Fruit fly (Drosophila melanogaster) whole organism, embryonic: Measurements from ENCODE around the gene Hmr.

Experiments used
- Ada2b ChIP-seq: fragments of 200-800 bp; sonication (Bioruptor generic); IDR thresholded peaks from 2 replicates; pipeline ENCODE4 v1.3.6; 2022; ENCODE audit warnings: missing biosample characterization, missing genetic modification characterization
- CG10321 ChIP-seq: fragments of 200-800 bp; sonication (Bioruptor generic); IDR thresholded peaks from 2 replicates; pipeline ENCODE4 v1.3.6; 2022; ENCODE audit warnings: missing biosample characterization, missing genetic modification characterization
- CG11093 ChIP-seq: fragments of 200-800 bp; sonication (Bioruptor generic); IDR thresholded peaks from 3 replicates; pipeline ENCODE4 v1.3.6; 2022; ENCODE audit warnings: missing biosample characterization, missing genetic modification characterization
- CG11456 ChIP-seq: fragments of 200-800 bp; sonication (Bioruptor generic); IDR thresholded peaks from 3 replicates; pipeline ENCODE4 v1.3.6; 2022; ENCODE audit warnings: missing biosample characterization, missing genetic modification characterization
- CG11504 ChIP-seq: fragments of 200-800 bp; sonication (Bioruptor generic); optimal IDR thresholded peaks from 3 replicates; lab custom pipeline; 2019; ENCODE audit warnings: missing biosample characterization, mild to moderate bottlenecking, missing genetic modification characterization, moderate library complexity
- CG14710 ChIP-seq: fragments of 200-800 bp; sonication (Bioruptor generic); optimal IDR thresholded peaks from 3 replicates; lab custom pipeline; 2019; ENCODE audit warnings: missing biosample characterization, mild to moderate bottlenecking, missing genetic modification characterization, moderate library complexity
- CG15514 ChIP-seq: fragments of 200-800 bp; sonication (Bioruptor generic); optimal IDR thresholded peaks from 3 replicates; lab custom pipeline; 2017; ENCODE audit warnings: missing biosample characterization, missing genetic modification characterization, mild to moderate bottlenecking, moderate library complexity, missing genetic modification reagents
- CG17361 ChIP-seq: fragments of 200-800 bp; sonication (Bioruptor generic); IDR thresholded peaks from 3 replicates; pipeline ENCODE4 v1.3.6; 2022; ENCODE audit warnings: missing biosample characterization, missing genetic modification characterization
- CG17802 ChIP-seq: fragments of 200-800 bp; sonication (Bioruptor generic); optimal IDR thresholded peaks from 2 replicates; lab custom pipeline; 2018; ENCODE audit warnings: missing biosample characterization, mild to moderate bottlenecking, missing genetic modification characterization, moderate library complexity
- CG17829 ChIP-seq: fragments of 200-800 bp; optimal IDR thresholded peaks from 2 replicates; lab custom pipeline; 2019; ENCODE audit warnings: missing biosample characterization, mild to moderate bottlenecking, missing genetic modification characterization, moderate library complexity
- CG18619 ChIP-seq: fragments of 200-800 bp; sonication (Bioruptor generic); optimal IDR thresholded peaks from 3 replicates; lab custom pipeline; 2017; ENCODE audit warnings: missing biosample characterization, mild to moderate bottlenecking, missing genetic modification characterization
- CG2875 ChIP-seq: fragments of 200-800 bp; sonication (Bioruptor generic); optimal IDR thresholded peaks from 2 replicates; lab custom pipeline; 2017; ENCODE audit warnings: missing biosample characterization, mild to moderate bottlenecking, missing genetic modification characterization, missing genetic modification reagents
- CG30431 ChIP-seq: fragments of 200-800 bp; sonication (Bioruptor generic); optimal IDR thresholded peaks from 2 replicates; lab custom pipeline; 2017; ENCODE audit warnings: missing biosample characterization, missing genetic modification characterization
- CG31365 ChIP-seq: fragments of 200-800 bp; sonication (Bioruptor generic); optimal IDR thresholded peaks from 2 replicates; lab custom pipeline; 2018; ENCODE audit warnings: missing biosample characterization, mild to moderate bottlenecking, missing genetic modification characterization
- CG34422 ChIP-seq: fragments of 200-800 bp; sonication (Bioruptor generic); IDR thresholded peaks from 3 replicates; pipeline ENCODE4 v1.3.6; 2022; ENCODE audit warnings: missing biosample characterization, missing genetic modification characterization
- CG3847 ChIP-seq: fragments of 200-800 bp; sonication (Bioruptor generic); IDR thresholded peaks from 2 replicates; pipeline ENCODE4 v1.3.6; 2022; ENCODE audit warnings: missing biosample characterization, missing genetic modification characterization
- CG8290 ChIP-seq, 3 experiments: fragments of 200-800 bp; sonication (Bioruptor generic); optimal IDR thresholded peaks; 2 replicates each; lab custom pipeline; 2016 to 2019; ENCODE audit warnings: missing biosample characterization in 3 of 3, missing genetic modification characterization in 3 of 3, mild to moderate bottlenecking in 2 of 3, moderate library complexity in 1 of 3
- CG9437 ChIP-seq: fragments of 200-800 bp; sonication (Bioruptor generic); optimal IDR thresholded peaks from 2 replicates; lab custom pipeline; 2018; ENCODE audit warnings: missing biosample characterization, mild to moderate bottlenecking, missing genetic modification characterization
- Chrac-16 ChIP-seq: fragments of 200-800 bp; sonication (Bioruptor generic); optimal IDR thresholded peaks from 3 replicates; lab custom pipeline; 2016; ENCODE audit warnings: missing biosample characterization, missing genetic modification characterization
- CkIIα-i1 ChIP-seq: fragments of 200-800 bp; sonication (Bioruptor generic); IDR thresholded peaks from 2 replicates; pipeline ENCODE4 v1.3.6; 2022; ENCODE audit warnings: missing biosample characterization, missing genetic modification characterization
- Doc2 ChIP-seq: fragments of 200-800 bp; sonication (Bioruptor generic); IDR thresholded peaks from 2 replicates; pipeline ENCODE4 v1.3.6; 2022; ENCODE audit warnings: missing biosample characterization, missing genetic modification characterization
- Eip74EF ChIP-seq, 2 experiments: fragments of 200-800 bp in 1 of 2; fragments of >200 bp in 1 of 2; sonication (Bioruptor generic) in 1 of 2; optimal IDR thresholded peaks; 2 replicates each; lab custom pipeline; 2017 to 2019; ENCODE audit warnings: missing biosample characterization in 2 of 2, missing genetic modification characterization in 2 of 2, mild to moderate bottlenecking in 1 of 2, moderate library complexity in 1 of 2
- Hey ChIP-seq: fragments of 200-800 bp; sonication (Bioruptor generic); optimal IDR thresholded peaks from 3 replicates; lab custom pipeline; 2018; ENCODE audit warnings: missing biosample characterization, mild to moderate bottlenecking, missing genetic modification characterization
- MBD-R2 ChIP-seq: fragments of 200-800 bp; sonication (Bioruptor generic); IDR thresholded peaks from 2 replicates; pipeline ENCODE4 v1.3.6; 2022; ENCODE audit warnings: missing biosample characterization, missing genetic modification characterization
- Mad ChIP-seq: fragments of 200-800 bp; sonication (Bioruptor generic); optimal IDR thresholded peaks from 2 replicates; lab custom pipeline; 2016; ENCODE audit warnings: missing biosample characterization, missing genetic modification characterization
- Nf-YC ChIP-seq: fragments of 200-800 bp; optimal IDR thresholded peaks from 3 replicates; lab custom pipeline; 2019; ENCODE audit warnings: missing biosample characterization, mild to moderate bottlenecking, missing genetic modification characterization, moderate library complexity
- PHDP ChIP-seq: fragments of 200-800 bp; sonication (Bioruptor generic); optimal IDR thresholded peaks from 3 replicates; lab custom pipeline; 2018; ENCODE audit warnings: missing biosample characterization, mild to moderate bottlenecking, missing genetic modification characterization, moderate library complexity
- Ravus ChIP-seq: fragments of 200-800 bp; sonication (Bioruptor generic); IDR thresholded peaks from 2 replicates; pipeline ENCODE4 v1.3.6; 2022; ENCODE audit warnings: missing biosample characterization, missing genetic modification characterization
- TFAM ChIP-seq: fragments of 200-800 bp; sonication (Bioruptor generic); optimal IDR thresholded peaks from 2 replicates; lab custom pipeline; 2017; ENCODE audit warnings: missing biosample characterization, missing genetic modification characterization, inconsistent platforms
- bsh ChIP-seq, 2 experiments: fragments of 200-800 bp; sonication (Bioruptor generic); optimal IDR thresholded peaks; 2 replicates each; lab custom pipeline; 2017 to 2018; ENCODE audit warnings: mild to moderate bottlenecking in 2 of 2, missing biosample characterization in 2 of 2, missing genetic modification characterization in 2 of 2, moderate library complexity in 1 of 2
- cato ChIP-seq: fragments of 200-800 bp; sonication (Bioruptor generic); optimal IDR thresholded peaks from 2 replicates; lab custom pipeline; 2016; ENCODE audit warnings: missing biosample characterization, missing genetic modification characterization, borderline replicate concordance
- croc ChIP-seq: fragments of 200-800 bp; sonication (Bioruptor generic); conservative IDR thresholded peaks from 3 replicates; pipeline ENCODE4 v1.3.6; 2022; ENCODE audit warnings: missing biosample characterization, missing genetic modification characterization
- crp ChIP-seq, 2 experiments: fragments of 200-800 bp; sonication (Bioruptor generic); optimal IDR thresholded peaks; 2 replicates in 1 of 2; 3 replicates in 1 of 2; lab custom pipeline; 2017; ENCODE audit warnings: missing biosample characterization in 2 of 2, missing genetic modification characterization in 2 of 2, mild to moderate bottlenecking in 1 of 2, moderate library complexity in 1 of 2
- cwo ChIP-seq: fragments of 200-800 bp; sonication (Bioruptor generic); optimal IDR thresholded peaks from 3 replicates; lab custom pipeline; 2017; ENCODE audit warnings: missing biosample characterization, missing genetic modification characterization, mild to moderate bottlenecking, moderate library complexity, missing genetic modification reagents
- dysf ChIP-seq: fragments of 200-800 bp; sonication (Bioruptor generic); IDR thresholded peaks from 3 replicates; pipeline ENCODE4 v1.3.6; 2022; ENCODE audit warnings: missing biosample characterization, missing genetic modification characterization
- en ChIP-seq: fragments of 200-800 bp; sonication (Bioruptor generic); optimal IDR thresholded peaks from 2 replicates; lab custom pipeline; 2016; ENCODE audit warnings: missing biosample characterization, missing genetic modification characterization
- exex ChIP-seq: fragments of 200-800 bp; sonication (Bioruptor generic); optimal IDR thresholded peaks from 4 replicates; lab custom pipeline; 2018; ENCODE audit warnings: missing biosample characterization, mild to moderate bottlenecking, missing genetic modification characterization, moderate library complexity
- hbn ChIP-seq: fragments of 200-800 bp; sonication (Bioruptor generic); IDR thresholded peaks from 2 replicates; pipeline ENCODE4 v1.3.6; 2022; ENCODE audit warnings: missing biosample characterization, missing genetic modification characterization; ENCODE audit not compliant: partially characterized antibody
- mld ChIP-seq: fragments of 200-800 bp; sonication (Bioruptor generic); IDR thresholded peaks from 3 replicates; pipeline ENCODE4 v1.3.6; 2022; ENCODE audit warnings: missing biosample characterization, missing genetic modification characterization; ENCODE audit not compliant: partially characterized antibody
- oc ChIP-seq: fragments of 200-800 bp; sonication (Bioruptor generic); optimal IDR thresholded peaks from 2 replicates; lab custom pipeline; 2018; ENCODE audit warnings: missing biosample characterization, mild to moderate bottlenecking, missing genetic modification characterization, moderate library complexity
- onecut ChIP-seq: fragments of 200-800 bp; sonication (Bioruptor generic); IDR thresholded peaks from 2 replicates; pipeline ENCODE4 v1.3.6; 2022; ENCODE audit warnings: missing biosample characterization, missing genetic modification characterization
- otp ChIP-seq: fragments of 200-800 bp; sonication (Bioruptor generic); IDR thresholded peaks from 3 replicates; pipeline ENCODE4, ENCODE4 v1.3.6; 2022; ENCODE audit warnings: missing biosample characterization, missing genetic modification characterization
- p53 ChIP-seq: fragments of 200-800 bp; sonication (Bioruptor generic); optimal IDR thresholded peaks from 2 replicates; lab custom pipeline; 2016; ENCODE audit warnings: missing biosample characterization, missing genetic modification characterization
- pho ChIP-seq: fragments of 200-800 bp; sonication (Bioruptor generic); optimal IDR thresholded peaks from 2 replicates; lab custom pipeline; 2016; ENCODE audit warnings: missing biosample characterization, missing genetic modification characterization
- pnt ChIP-seq: fragments of 200-800 bp; sonication (Bioruptor generic); optimal IDR thresholded peaks from 3 replicates; lab custom pipeline; 2016; ENCODE audit warnings: missing biosample characterization, missing genetic modification characterization
- psq ChIP-seq: fragments of 200-800 bp; sonication (Bioruptor generic); optimal IDR thresholded peaks from 2 replicates; lab custom pipeline; 2017; ENCODE audit warnings: missing biosample characterization, missing genetic modification characterization
- run ChIP-seq: fragments of 200-800 bp; sonication (Bioruptor generic); optimal IDR thresholded peaks from 3 replicates; lab custom pipeline; 2018; ENCODE audit warnings: missing biosample characterization, mild to moderate bottlenecking, missing genetic modification characterization
- sna ChIP-seq: fragments of 200-800 bp; sonication (Bioruptor generic); IDR thresholded peaks from 2 replicates; pipeline ENCODE4 v1.3.6; 2022; ENCODE audit warnings: missing biosample characterization, missing genetic modification characterization; ENCODE audit not compliant: partially characterized antibody
- twi ChIP-seq: fragments of 200-800 bp; optimal IDR thresholded peaks from 2 replicates; lab custom pipeline; 2019; ENCODE audit warnings: missing biosample characterization, mild to moderate bottlenecking, missing genetic modification characterization, moderate library complexity
- wek ChIP-seq: fragments of 200-800 bp; sonication (Bioruptor generic); optimal IDR thresholded peaks from 3 replicates; lab custom pipeline; 2018; ENCODE audit warnings: missing biosample characterization, mild to moderate bottlenecking, missing genetic modification characterization, moderate library complexity

Hmr gene

DNA sequence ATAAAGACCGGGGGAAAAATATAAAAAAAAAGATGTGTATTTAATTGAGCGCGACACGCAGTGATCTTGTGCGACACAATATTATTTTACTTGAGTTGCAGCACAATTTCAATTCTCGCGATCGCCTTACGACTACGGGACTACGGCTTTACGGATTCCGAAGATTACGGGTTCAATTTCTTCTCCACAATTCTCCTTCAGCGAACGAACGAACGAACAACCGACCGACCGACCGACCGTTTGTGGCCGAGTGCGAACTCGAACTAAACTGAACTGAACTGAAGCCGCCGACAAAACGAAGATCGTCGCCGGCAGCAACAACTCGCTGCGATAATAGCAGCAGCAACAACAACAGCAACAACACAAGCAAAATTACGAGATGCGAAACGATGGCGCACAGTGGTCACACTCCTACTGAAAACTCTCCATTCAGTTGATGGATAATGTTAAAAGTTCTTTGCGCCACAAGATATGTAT lies 10.5 kb downstream of the Hmr start, which contains the start of gene spri (continued):
- TF ChIP-seq p53 (GFP tag; lab: Kevin White, UChicago) = no peak
- no peak for TF ChIP-seq psq
- no peak for TF ChIP-seq PHDP (tag; lab: Kevin White, UChicago)
- peak in 1 of 2 experiments; percentile 57 for TF ChIP-seq bsh (GFP tag; optimal IDR thresholded peaks at IDR 0.05; lab: Kevin White, UChicago)
- TF ChIP-seq pho (GFP tag; lab: Kevin White, UChicago) = no peak
- no peak for TF ChIP-seq oc (tag; lab: Kevin White, UChicago)
- no peak for TF ChIP-seq cwo (GFP tag; lab: Kevin White, UChicago)
- peak; percentile 4 for TF ChIP-seq exex (tag; lab: Kevin White, UChicago)
- no peak for TF ChIP-seq CG17802
- TF ChIP-seq CG14710 = no peak
- no peak for TF ChIP-seq MBD-R2 (GFP tag; lab: Robert Waterston, UW)
- TF ChIP-seq Ravus = no peak
- no peak for TF ChIP-seq pnt (GFP tag; lab: Kevin White, UChicago)
- no peak for TF ChIP-seq CG17829 (tag; lab: Kevin White, UChicago)
- TF ChIP-seq CG18619 (GFP tag; lab: Kevin White, UChicago) = no peak
- no peak for TF ChIP-seq Eip74EF (GFP tag; optimal IDR thresholded peaks at IDR 0.05; lab: Kevin White, UChicago)
- 0 out of 2 replicates have a peak, but pooled peaks have one; percentile 18 for TF ChIP-seq sna (GFP tag; lab: Robert Waterston, UW)
- no peak for TF ChIP-seq crp (GFP tag; optimal IDR thresholded peaks at IDR 0.05; lab: Kevin White, UChicago)
- no peak for TF ChIP-seq Mad (GFP tag; lab: Kevin White, UChicago)
- TF ChIP-seq CG34422 (GFP tag; lab: Robert Waterston, UW) = no peak
- peak; percentile 12 for TF ChIP-seq CG11504 (tag; lab: Kevin White, UChicago)
- TF ChIP-seq TFAM (GFP tag; lab: Kevin White, UChicago) = no peak
- no peak for TF ChIP-seq CG30431
- TF ChIP-seq mld = no peak
- no peak for TF ChIP-seq run
- TF ChIP-seq CG17361 (GFP tag; lab: Robert Waterston, UW) = no peak
- TF ChIP-seq CG3847 (GFP tag; lab: Robert Waterston, UW) = no peak
- TF ChIP-seq CG11456 (GFP tag; lab: Robert Waterston, UW) = no peak
- TF ChIP-seq dysf (GFP tag; lab: Robert Waterston, UW) = no peak
- no peak for TF ChIP-seq twi (tag; lab: Kevin White, UChicago)
- no peak for TF ChIP-seq CkIIα-i1 (GFP tag; lab: Robert Waterston, UW)
- no peak for TF ChIP-seq onecut (GFP tag; lab: Robert Waterston, UW)
- TF ChIP-seq wek = no peak
- no peak for TF ChIP-seq CG31365 (tag; lab: Kevin White, UChicago)
- TF ChIP-seq Doc2 (GFP tag; lab: Robert Waterston, UW) = no peak
- no peak for TF ChIP-seq Nf-YC
- TF ChIP-seq CG2875 = no peak
- no peak for TF ChIP-seq en (GFP tag; lab: Kevin White, UChicago)
- no peak for TF ChIP-seq CG8290 (GFP tag; optimal IDR thresholded peaks at IDR 0.05; lab: Kevin White, UChicago)
- TF ChIP-seq CG8290 (tag; optimal IDR thresholded peaks at IDR 0.05; lab: Kevin White, UChicago) = peak in 1 of 2 experiments; percentile 47
- TF ChIP-seq otp (GFP tag; lab: Robert Waterston, UW) = no peak
- no peak for TF ChIP-seq CG15514 (GFP tag; lab: Kevin White, UChicago)
- no peak for TF ChIP-seq Hey (tag; lab: Kevin White, UChicago)
- no peak for TF ChIP-seq CG11093
- no peak for TF ChIP-seq croc (GFP tag; lab: Robert Waterston, UW)
- TF ChIP-seq CG9437 (GFP tag; lab: Kevin White, UChicago) = peak; percentile 16
- no peak for TF ChIP-seq CG10321 (GFP tag; lab: Robert Waterston, UW)
- TF ChIP-seq cato = no peak
- TF ChIP-seq Chrac-16 = no peak
- TF ChIP-seq Ada2b (GFP tag; lab: Robert Waterston, UW) = no peak
- no peak for TF ChIP-seq hbn (GFP tag; lab: Robert Waterston, UW)
